Worm (Caenorhabditis elegans) whole organism, late embryonic: ENCODE results near the gene W02D7.5.

Experiments used
- ceh-31 ChIP-seq: sonication (generic microtip); optimal IDR thresholded peaks from 2 replicates; lab custom pipeline; 2016; ENCODE audit warnings: missing genetic modification characterization, missing compliant biosample characterization
- ceh-9 ChIP-seq: sonication (generic microtip); optimal IDR thresholded peaks from 2 replicates; lab custom pipeline; 2016; ENCODE audit warnings: mild to moderate bottlenecking, missing genetic modification characterization, inconsistent platforms, missing compliant biosample characterization
- dmd-4 ChIP-seq: sonication (generic microtip); optimal IDR thresholded peaks from 2 replicates; lab custom pipeline; 2016; ENCODE audit warnings: borderline replicate concordance, missing genetic modification characterization, missing compliant biosample characterization
- fkh-10 ChIP-seq: fragments of 150-350 bp; optimal IDR thresholded peaks from 2 replicates; lab custom pipeline; 2014; ENCODE audit warnings: missing biosample characterization, missing genetic modification reagents, missing genetic modification characterization
- mec-3 ChIP-seq: sonication (generic microtip); optimal IDR thresholded peaks from 2 replicates; lab custom pipeline; 2016; ENCODE audit warnings: borderline replicate concordance, missing genetic modification characterization, missing compliant biosample characterization
- odd-2 ChIP-seq: sonication (generic microtip); optimal IDR thresholded peaks from 2 replicates; lab custom pipeline; 2017; ENCODE audit warnings: antibody characterized with exemption, mild to moderate bottlenecking, missing genetic modification characterization, missing compliant biosample characterization
- sox-4 ChIP-seq: sonication (generic microtip); optimal IDR thresholded peaks from 2 replicates; lab custom pipeline; 2017; ENCODE audit warnings: mild to moderate bottlenecking, missing genetic modification characterization, inconsistent platforms, missing compliant biosample characterization

- no peak for TF ChIP-seq fkh-10 (GFP tag; lab: Kevin White, UChicago)
- no peak for TF ChIP-seq sox-4
- no peak for TF ChIP-seq dmd-4
- TF ChIP-seq mec-3 (tag; lab: Kevin White, UChicago) = no peak
- no peak for TF ChIP-seq ceh-31 (tag; lab: Kevin White, UChicago)
- TF ChIP-seq odd-2 (tag; lab: Kevin White, UChicago) = no peak
- TF ChIP-seq ceh-9 = no peak
These were observed 31.8 kb downstream of the W02D7.5 start for ce11 chrV:8267275-8267674.
